Fruit fly (Drosophila melanogaster): ENCODE measurements around the gene CG17712.

The CG17712 gene

dm6 chr2L:1732189-1732588, 19.7 kb downstream of the CG17712 start, which contains the start of the genes CG17652 and CG17646 (continued):
- no peak for TF ChIP-seq Mad (GFP tag; optimal IDR thresholded peaks at IDR 0.05)
- no peak for TF ChIP-seq CG1602 (GFP tag; optimal IDR thresholded peaks at IDR 0.05)
- TF ChIP-seq sr (GFP tag; IDR thresholded peaks at IDR 0.05) = peak; percentile 47; the same call in 1 of the 3 replicates
- peak; percentile 46 for TF ChIP-seq trem (tag; optimal IDR thresholded peaks at IDR 0.05)
- TF ChIP-seq Pdp1 (GFP tag; optimal IDR thresholded peaks at IDR 0.05) = peak in 1 of 2 experiments; percentile 2
- TF ChIP-seq chinmo (GFP tag; IDR thresholded peaks at IDR 0.05; ENCODE audit: partially characterized antibody) = 0 out of 4 replicates have a peak, but pooled peaks have one; percentile 25
- TF ChIP-seq CG13287 (GFP tag; IDR thresholded peaks at IDR 0.05; ENCODE audit: partially characterized antibody) = peak; percentile 36; the same call in 1 of the 2 replicates
- peak; percentile 44 for TF ChIP-seq CG17385 (GFP tag; optimal IDR thresholded peaks at IDR 0.05)
- TF ChIP-seq Bgb (GFP tag; IDR thresholded peaks at IDR 0.05; ENCODE audit: partially characterized antibody) = no peak; the same call in 1 of the 2 replicates
- TF ChIP-seq Dp (GFP tag; optimal IDR thresholded peaks at IDR 0.05) = peak; percentile 75
- TF ChIP-seq bsh (GFP tag; optimal IDR thresholded peaks at IDR 0.05) = peak in 1 of 2 experiments; percentile 2
- peak; percentile 14 for TF ChIP-seq gsb-n (tag; optimal IDR thresholded peaks at IDR 0.05)
- TF ChIP-seq tin (GFP tag; optimal IDR thresholded peaks at IDR 0.05) = no peak
- TF ChIP-seq Sox100B (GFP tag; optimal IDR thresholded peaks at IDR 0.05) = no peak
- TF ChIP-seq Eip74EF (GFP tag; optimal IDR thresholded peaks at IDR 0.05) = peak in 1 of 2 experiments; percentile 64
- 0 out of 2 replicates have a peak, but pooled peaks have one; percentile 25 for TF ChIP-seq sna (GFP tag; IDR thresholded peaks at IDR 0.05; ENCODE audit: partially characterized antibody)
- TF ChIP-seq CG6272 (GFP tag; IDR thresholded peaks at IDR 0.05) = no peak
- TF ChIP-seq CG14710 (tag; optimal IDR thresholded peaks at IDR 0.05) = peak; percentile 11
- TF ChIP-seq scrt (GFP tag; optimal IDR thresholded peaks at IDR 0.05) = peak; percentile 77
- peak; percentile 67 for TF ChIP-seq CG2116 (GFP tag; optimal IDR thresholded peaks at IDR 0.05)
- TF ChIP-seq CG18599 (GFP tag; optimal IDR thresholded peaks at IDR 0.05) = peak; percentile 7

- TF ChIP-seq Hmr (GFP tag; optimal IDR thresholded peaks at IDR 0.05) (peak; percentile 21), CG6689 (GFP tag; IDR thresholded peaks at IDR 0.05) (no peak)
These were observed 21.0 kb downstream of the CG17712 start for dm6 chr2L:1730914-1731313.

- TF ChIP-seq chm (GFP tag; IDR thresholded peaks at IDR 0.05) (0 out of 2 replicates have a peak, but pooled peaks have one; percentile 26), lab (GFP tag; optimal IDR thresholded peaks at IDR 0.05) (peak; percentile 53), CG7963 (GFP tag; IDR thresholded peaks at IDR 0.05; ENCODE audit: partially characterized antibody) (no peak), CG11093 (GFP tag; IDR thresholded peaks at IDR 0.05) (no peak), Nf-YB (GFP tag; optimal IDR thresholded peaks at IDR 0.05) (no peak), crc (GFP tag; optimal IDR thresholded peaks at IDR 0.05) (no peak), CG4820 (GFP tag; optimal IDR thresholded peaks at IDR 0.05) (peak; percentile 0), HLH4C (GFP tag; IDR thresholded peaks at IDR 0.05; ENCODE audit: partially characterized antibody) (no peak), repo (GFP tag; optimal IDR thresholded peaks at IDR 0.05) (no peak), seq (GFP tag; IDR thresholded peaks at IDR 0.05) (no peak), lmd (GFP tag; IDR thresholded peaks at IDR 0.05) (peak; percentile 60), CG12942 (GFP tag; optimal IDR thresholded peaks at IDR 0.05) (peak; percentile 11), Hr78 (GFP tag; optimal IDR thresholded peaks at IDR 0.05) (no peak), ase (GFP tag; IDR thresholded peaks at IDR 0.05) (peak; percentile 39; the same call in 1 of the 3 replicates), nom (GFP tag; optimal IDR thresholded peaks at IDR 0.05) (peak; percentile 77), zen2 (GFP tag; IDR thresholded peaks at IDR 0.05; ENCODE audit: partially characterized antibody) (no peak), sr (GFP tag; IDR thresholded peaks at IDR 0.05) (no peak), CG15601 (tag; optimal IDR thresholded peaks at IDR 0.05) (no peak), D (optimal IDR thresholded peaks at IDR 0.05) (no peak), D (GFP tag; optimal IDR thresholded peaks at IDR 0.05) (no peak), twi (tag; optimal IDR thresholded peaks at IDR 0.05) (no peak), H15 (GFP tag; IDR thresholded peaks at IDR 0.05) (peak; percentile 46; the same call in 1 of the 3 replicates), CG1024 (GFP tag; IDR thresholded peaks at IDR 0.05) (no peak), CG18011 (GFP tag; optimal IDR thresholded peaks at IDR 0.05) (peak; percentile 31), ham (GFP tag; IDR thresholded peaks at IDR 0.05) (no peak)
These were observed 22.3 kb downstream of the CG17712 start, which contains the start of the genes Eno and CG31937 for dm6 chr2L:1729607-1730011. Gene Eno (minus strand): TSS chr2L:1729636. Gene CG31937 (plus strand): TSS chr2L:1729887.
